Fruit fly (Drosophila melanogaster) whole organism, embryonic: ENCODE data around the gene Usp5.

Source experiments
- Atf-2 ChIP-seq: fragments of 200-800 bp; sonication (Bioruptor generic); optimal IDR thresholded peaks from 2 replicates; lab custom pipeline; 2016; ENCODE audit warnings: missing biosample characterization, missing genetic modification characterization
- BtbVII ChIP-seq: fragments of 200-800 bp; sonication (Bioruptor generic); optimal IDR thresholded peaks from 3 replicates; lab custom pipeline; 2017; ENCODE audit warnings: missing biosample characterization, mild to moderate bottlenecking, missing genetic modification characterization
- CG11504 ChIP-seq: fragments of 200-800 bp; sonication (Bioruptor generic); optimal IDR thresholded peaks from 3 replicates; lab custom pipeline; 2019; ENCODE audit warnings: missing biosample characterization, mild to moderate bottlenecking, missing genetic modification characterization, moderate library complexity
- CG12769 ChIP-seq: fragments of 200-800 bp; sonication (Bioruptor generic); optimal IDR thresholded peaks from 2 replicates; lab custom pipeline; 2019; ENCODE audit warnings: missing biosample characterization, mild to moderate bottlenecking, missing genetic modification characterization, moderate library complexity
- CG14050 ChIP-seq: fragments of 200-800 bp; sonication (Bioruptor generic); IDR thresholded peaks from 3 replicates; pipeline ENCODE4 v1.3.6; 2022; ENCODE audit warnings: missing biosample characterization, missing genetic modification characterization
- CG14965 ChIP-seq: fragments of 200-800 bp; sonication (Bioruptor generic); optimal IDR thresholded peaks from 2 replicates; lab custom pipeline; 2016; ENCODE audit warnings: missing biosample characterization, missing genetic modification characterization, borderline replicate concordance
- CG15073 ChIP-seq: fragments of 200-800 bp; sonication (Bioruptor generic); optimal IDR thresholded peaks from 2 replicates; lab custom pipeline; 2016; ENCODE audit warnings: missing biosample characterization, missing genetic modification characterization
- CG1529 ChIP-seq: fragments of 200-800 bp; sonication (Bioruptor generic); optimal IDR thresholded peaks from 3 replicates; lab custom pipeline; 2018; ENCODE audit warnings: missing biosample characterization, missing genetic modification characterization
- CG15479 ChIP-seq: fragments of 200-800 bp; sonication (Bioruptor generic); optimal IDR thresholded peaks from 3 replicates; lab custom pipeline; 2019; ENCODE audit warnings: missing biosample characterization, mild to moderate bottlenecking, missing genetic modification characterization, moderate library complexity
- CG1647 ChIP-seq: fragments of 200-800 bp; sonication (Bioruptor generic); optimal IDR thresholded peaks from 3 replicates; lab custom pipeline; 2016; ENCODE audit warnings: missing biosample characterization, missing genetic modification characterization
- CG17912 ChIP-seq: fragments of 200-800 bp; sonication (Bioruptor generic); optimal IDR thresholded peaks from 2 replicates; lab custom pipeline; 2018; ENCODE audit warnings: missing biosample characterization, mild to moderate bottlenecking, missing genetic modification characterization
- CG2129 ChIP-seq: fragments of 200-800 bp; sonication (Bioruptor generic); IDR thresholded peaks from 2 replicates; pipeline ENCODE4 v1.3.6; 2022; ENCODE audit warnings: missing biosample characterization, missing genetic modification characterization; ENCODE audit not compliant: partially characterized antibody
- CG30403 ChIP-seq: fragments of 200-800 bp; sonication (Bioruptor generic); optimal IDR thresholded peaks from 3 replicates; lab custom pipeline; 2016; ENCODE audit warnings: missing biosample characterization, missing genetic modification characterization
- CG31365 ChIP-seq: fragments of 200-800 bp; sonication (Bioruptor generic); optimal IDR thresholded peaks from 2 replicates; lab custom pipeline; 2018; ENCODE audit warnings: missing biosample characterization, mild to moderate bottlenecking, missing genetic modification characterization
- CG33213 ChIP-seq: fragments of 200-800 bp; sonication (Bioruptor generic); optimal IDR thresholded peaks from 3 replicates; lab custom pipeline; 2016; ENCODE audit warnings: missing biosample characterization, missing genetic modification characterization
- CG3407 ChIP-seq: fragments of 200-800 bp; sonication (Bioruptor generic); optimal IDR thresholded peaks from 2 replicates; lab custom pipeline; 2018; ENCODE audit warnings: missing biosample characterization, mild to moderate bottlenecking, missing genetic modification characterization
- CG3726 ChIP-seq: fragments of 200-800 bp; sonication (Bioruptor generic); IDR thresholded peaks from 3 replicates; pipeline ENCODE4, ENCODE4 v1.3.6; 2022; ENCODE audit warnings: missing biosample characterization, missing genetic modification characterization
- CG3995 ChIP-seq: fragments of 200-800 bp; sonication (Bioruptor generic); optimal IDR thresholded peaks from 3 replicates; lab custom pipeline; 2016; ENCODE audit warnings: missing biosample characterization, missing genetic modification characterization
- CG4360 ChIP-seq: fragments of 200-800 bp; sonication (Bioruptor generic); IDR thresholded peaks from 2 replicates; pipeline ENCODE4 v1.3.6; 2022; ENCODE audit warnings: missing biosample characterization, missing genetic modification characterization
- CG4707 ChIP-seq: fragments of 200-800 bp; sonication (Bioruptor generic); optimal IDR thresholded peaks from 2 replicates; lab custom pipeline; 2018; ENCODE audit warnings: missing biosample characterization, mild to moderate bottlenecking, missing genetic modification characterization, moderate library complexity
- CG4730 ChIP-seq: fragments of 200-800 bp; sonication (Bioruptor generic); IDR thresholded peaks from 2 replicates; pipeline ENCODE4 v1.3.6; 2022; ENCODE audit warnings: missing biosample characterization, missing genetic modification characterization
- CG6175 ChIP-seq: fragments of 200-800 bp; sonication (Bioruptor generic); IDR thresholded peaks from 3 replicates; pipeline ENCODE4 v1.3.6; 2022; ENCODE audit warnings: missing biosample characterization, missing genetic modification characterization
- CG6272 ChIP-seq: fragments of 200-800 bp; sonication (Bioruptor generic); IDR thresholded peaks from 2 replicates; pipeline ENCODE4 v1.3.6; 2022; ENCODE audit warnings: missing biosample characterization, missing genetic modification characterization
- CG6765 ChIP-seq: fragments of 200-800 bp; sonication (Bioruptor generic); optimal IDR thresholded peaks from 3 replicates; lab custom pipeline; 2017; ENCODE audit warnings: missing biosample characterization, mild to moderate bottlenecking, missing genetic modification characterization
- CG7271 ChIP-seq: fragments of 200-800 bp; sonication (Bioruptor generic); optimal IDR thresholded peaks from 2 replicates; lab custom pipeline; 2018; ENCODE audit warnings: missing biosample characterization, mild to moderate bottlenecking, missing genetic modification characterization, moderate library complexity
- CG7372 ChIP-seq: fragments of 200-800 bp; sonication (Bioruptor generic); IDR thresholded peaks from 2 replicates; pipeline ENCODE4 v1.3.6; 2022; ENCODE audit warnings: missing biosample characterization, missing genetic modification characterization
- CG7786 ChIP-seq: fragments of 200-800 bp; sonication (Bioruptor generic); optimal IDR thresholded peaks from 2 replicates; lab custom pipeline; 2016; ENCODE audit warnings: missing biosample characterization, missing genetic modification characterization
- CG9817 ChIP-seq: fragments of 200-800 bp; sonication (Bioruptor generic); optimal IDR thresholded peaks from 2 replicates; lab custom pipeline; 2018; ENCODE audit warnings: missing biosample characterization, mild to moderate bottlenecking, missing genetic modification characterization, moderate library complexity
- Dip3 ChIP-seq: fragments of 200-800 bp; sonication (Bioruptor generic); optimal IDR thresholded peaks from 3 replicates; lab custom pipeline; 2016; ENCODE audit warnings: missing biosample characterization, missing genetic modification characterization
- E2f1 ChIP-seq: fragments of 200-800 bp; sonication (Bioruptor generic); IDR thresholded peaks from 2 replicates; pipeline ENCODE4 v1.3.6; 2022; ENCODE audit warnings: missing biosample characterization, missing genetic modification characterization
- Hr39 ChIP-seq: fragments of >200 bp; optimal IDR thresholded peaks from 2 replicates; lab custom pipeline; 2017
- Mes4 ChIP-seq: fragments of 200-800 bp; sonication (Bioruptor generic); optimal IDR thresholded peaks from 2 replicates; lab custom pipeline; 2016; ENCODE audit warnings: missing biosample characterization, missing genetic modification characterization
- NfI ChIP-seq: fragments of 200-800 bp; sonication (Bioruptor generic); optimal IDR thresholded peaks from 3 replicates; lab custom pipeline; 2018; ENCODE audit warnings: missing biosample characterization, mild to moderate bottlenecking, missing genetic modification characterization, moderate library complexity
- PHDP ChIP-seq: fragments of 200-800 bp; sonication (Bioruptor generic); optimal IDR thresholded peaks from 3 replicates; lab custom pipeline; 2018; ENCODE audit warnings: missing biosample characterization, mild to moderate bottlenecking, missing genetic modification characterization, moderate library complexity
- Usf ChIP-seq: fragments of 200-800 bp; sonication (Bioruptor generic); optimal IDR thresholded peaks from 2 replicates; lab custom pipeline; 2017; ENCODE audit warnings: missing genotype, missing biosample characterization, missing genetic modification characterization
- amos ChIP-seq: fragments of 200-800 bp; sonication (Bioruptor generic); IDR thresholded peaks from 2 replicates; pipeline ENCODE4 v1.3.6; 2022; ENCODE audit warnings: missing biosample characterization, missing genetic modification characterization; ENCODE audit not compliant: partially characterized antibody
- bsh ChIP-seq, 2 experiments: fragments of 200-800 bp; sonication (Bioruptor generic); optimal IDR thresholded peaks; 2 replicates each; lab custom pipeline; 2017 to 2018; ENCODE audit warnings: mild to moderate bottlenecking in 2 of 2, missing biosample characterization in 2 of 2, missing genetic modification characterization in 2 of 2, moderate library complexity in 1 of 2
- cas ChIP-seq: fragments of 200-800 bp; sonication (Bioruptor generic); IDR thresholded peaks from 2 replicates; pipeline ENCODE4 v1.3.6; 2022; ENCODE audit warnings: missing biosample characterization, missing genetic modification characterization
- chinmo ChIP-seq: fragments of 200-800 bp; sonication (Bioruptor generic); IDR thresholded peaks from 4 replicates; pipeline ENCODE4 v1.3.6; 2022; ENCODE audit warnings: missing biosample characterization, missing genetic modification characterization; ENCODE audit not compliant: partially characterized antibody
- dmrt11E ChIP-seq: fragments of 200-800 bp; sonication (Bioruptor generic); optimal IDR thresholded peaks from 3 replicates; lab custom pipeline; 2018; ENCODE audit warnings: missing biosample characterization, mild to moderate bottlenecking, missing genetic modification characterization, moderate library complexity
- gsb ChIP-seq: fragments of 200-800 bp; sonication (Bioruptor generic); IDR thresholded peaks from 2 replicates; pipeline ENCODE4 v1.3.6; 2022; ENCODE audit warnings: missing biosample characterization, missing genetic modification characterization
- hkb ChIP-seq, 2 experiments: fragments of 200-800 bp in 1 of 2; fragments of >200 bp in 1 of 2; sonication (Bioruptor generic) in 1 of 2; IDR thresholded peaks in 1 of 2; optimal IDR thresholded peaks in 1 of 2; 2 replicates each; pipeline versions ENCODE4 v1.3.6 to Lab custom; 2017 to 2022; ENCODE audit warnings: missing biosample characterization in 1 of 2, missing genetic modification characterization in 1 of 2
- pita ChIP-seq: fragments of 200-800 bp; sonication (Bioruptor generic); optimal IDR thresholded peaks from 2 replicates; lab custom pipeline; 2017; ENCODE audit warnings: missing biosample characterization, mild to moderate bottlenecking, missing genetic modification characterization
- ro ChIP-seq: fragments of 200-800 bp; sonication (Bioruptor generic); IDR thresholded peaks from 2 replicates; pipeline ENCODE4 v1.3.6; 2022; ENCODE audit warnings: missing biosample characterization, missing genetic modification characterization
- row ChIP-seq: fragments of 200-800 bp; sonication (Bioruptor generic); IDR thresholded peaks from 3 replicates; pipeline ENCODE4 v1.3.6; 2022; ENCODE audit warnings: missing biosample characterization, missing genetic modification characterization
- slbo ChIP-seq: fragments of 200-800 bp; sonication (Bioruptor generic); IDR thresholded peaks from 2 replicates; pipeline ENCODE4 v1.3.6; 2022; ENCODE audit warnings: missing biosample characterization, missing genetic modification characterization
- sqz ChIP-seq: fragments of 200-800 bp; sonication (Bioruptor generic); optimal IDR thresholded peaks from 3 replicates; lab custom pipeline; 2018; ENCODE audit warnings: missing biosample characterization, mild to moderate bottlenecking, missing genetic modification characterization
- vvl ChIP-seq: fragments of 200-800 bp; sonication (Bioruptor generic); IDR thresholded peaks from 2 replicates; pipeline ENCODE4 v1.3.6; 2022; ENCODE audit warnings: missing biosample characterization, missing genetic modification characterization

Usp5 gene

DNA sequence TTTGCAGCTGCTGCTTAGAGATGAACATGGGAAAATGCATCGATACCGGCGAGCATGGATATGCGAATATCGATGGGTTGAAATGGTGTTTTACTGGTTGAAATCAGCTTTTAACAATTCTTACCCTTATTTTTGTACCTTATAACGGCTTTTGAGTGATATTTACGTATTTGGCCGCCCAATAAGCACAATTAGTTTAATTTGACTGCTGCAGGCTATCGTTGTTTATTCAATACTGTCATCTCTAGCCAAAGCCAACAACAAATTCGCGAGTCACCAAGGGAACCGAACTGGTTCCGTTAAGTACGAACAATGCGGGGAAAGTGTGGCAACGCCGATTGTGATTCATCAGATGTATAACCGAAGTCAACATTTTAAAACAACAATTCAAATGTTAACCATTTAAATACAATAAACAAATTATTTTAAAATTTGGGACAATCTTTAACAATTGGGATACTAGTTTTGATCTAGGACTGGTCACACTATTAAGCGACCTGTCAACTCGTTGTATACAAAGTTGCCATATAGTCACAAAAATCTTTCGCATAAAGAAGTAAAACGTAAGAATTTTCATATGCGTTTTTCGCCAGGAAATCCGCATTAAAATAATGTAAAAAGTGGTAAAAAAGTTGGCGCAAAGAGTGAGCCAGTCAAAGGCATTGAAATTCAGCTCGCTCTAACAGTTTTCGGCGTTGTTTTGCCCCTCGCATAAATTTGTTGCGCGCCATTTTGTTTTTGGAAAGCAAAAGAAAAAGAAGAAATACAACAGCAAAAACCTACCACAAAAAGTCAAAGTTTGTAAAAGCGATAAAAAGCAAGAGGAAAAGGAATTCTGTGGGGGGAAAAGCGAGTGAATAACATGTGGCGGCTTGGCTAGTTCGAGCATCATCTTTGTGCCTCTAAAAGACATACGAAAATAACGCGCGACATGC is at the start of gene Usp5, which contains the start of gene BtbVII (continued):
- TF ChIP-seq Atf-2 (peak; percentile 10), CG17912 (no peak), CG31365 (tag; lab: Kevin White, UChicago) (peak; percentile 38), CG15479 (GFP tag; lab: Kevin White, UChicago) (no peak), CG11504 (no peak), pita (GFP tag; lab: Kevin White, UChicago) (no peak), CG3407 (no peak), hkb (optimal IDR thresholded peaks at IDR 0.05; lab: Kevin White, UChicago) (peak; percentile 77), hkb (GFP tag; IDR thresholded peaks at IDR 0.05; lab: Robert Waterston, UW) (peak; percentile 50), PHDP (tag; lab: Kevin White, UChicago) (peak; percentile 64), Usf (GFP tag; lab: Kevin White, UChicago) (no peak), CG4707 (GFP tag; lab: Kevin White, UChicago) (no peak), ro (GFP tag; lab: Robert Waterston, UW) (no peak), row (peak; percentile 90), bsh (GFP tag; optimal IDR thresholded peaks at IDR 0.05; lab: Kevin White, UChicago) (peak in 1 of 2 experiments; percentile 51), CG3726 (GFP tag; lab: Robert Waterston, UW) (no peak), CG12769 (tag; lab: Kevin White, UChicago) (peak; percentile 78), CG4360 (GFP tag; lab: Robert Waterston, UW) (peak; percentile 65), chinmo (GFP tag; lab: Robert Waterston, UW) (peak; percentile 99), CG7786 (GFP tag; lab: Kevin White, UChicago) (peak; percentile 56), gsb (GFP tag; lab: Robert Waterston, UW) (no peak), CG14965 (GFP tag; lab: Kevin White, UChicago) (no peak), CG1647 (GFP tag; lab: Kevin White, UChicago) (no peak), slbo (GFP tag; lab: Robert Waterston, UW) (peak; percentile 64), NfI (GFP tag; lab: Kevin White, UChicago) (peak; percentile 54), CG1529 (GFP tag; lab: Kevin White, UChicago) (peak; percentile 7), BtbVII (GFP tag; lab: Kevin White, UChicago) (peak; percentile 13), CG4730 (no peak), CG7372 (GFP tag; lab: Robert Waterston, UW) (no peak), CG9817 (peak; percentile 39), cas (GFP tag; lab: Robert Waterston, UW) (no peak), amos (GFP tag; lab: Robert Waterston, UW) (peak; percentile 90), CG30403 (GFP tag; lab: Kevin White, UChicago) (peak; percentile 69), Dip3 (peak; percentile 49), CG3995 (GFP tag; lab: Kevin White, UChicago) (peak; percentile 29), CG6765 (GFP tag; lab: Kevin White, UChicago) (peak; percentile 27), CG7271 (tag; lab: Kevin White, UChicago) (no peak), Hr39 (lab: Kevin White, UChicago) (no peak), CG6175 (GFP tag; lab: Robert Waterston, UW) (no peak), sqz (peak; percentile 53), CG15073 (GFP tag; lab: Kevin White, UChicago) (no peak), vvl (GFP tag; lab: Robert Waterston, UW) (peak; percentile 71; the same call in 1 of the 2 replicates), CG6272 (GFP tag; lab: Robert Waterston, UW) (peak; percentile 42; the same call in 1 of the 2 replicates), E2f1 (GFP tag; lab: Robert Waterston, UW) (peak; percentile 49; the same call in 1 of the 2 replicates), CG33213 (GFP tag; lab: Kevin White, UChicago) (peak; percentile 37), CG2129 (GFP tag; lab: Robert Waterston, UW) (peak; percentile 96), CG14050 (no peak), Mes4 (peak; percentile 9), dmrt11E (peak; percentile 55)
